Worm (Caenorhabditis elegans): ENCODE measurements around the gene R09D1.14.
A peak's percentile ranks its signal among the peaks of the same experiment; 100 is the strongest.

R09D1.14 gene

ce11 chrII:9412086-9412608 lies 47.2 kb downstream of the R09D1.14 start, which contains the start of gene arrd-3:
Gene arrd-3 (plus strand): TSS chrII:9412558.
- TF ChIP-seq nhr-43 (tag; optimal IDR thresholded peaks at IDR 0.05; ENCODE audit: poor library complexity, severe bottlenecking) (no peak), elt-2 (tag; optimal IDR thresholded peaks at IDR 0.05) (peak; percentile 73), pqm-1 (tag; optimal IDR thresholded peaks at IDR 0.05) (peak; percentile 87)

- TF ChIP-seq nhr-67 (tag; optimal IDR thresholded peaks at IDR 0.05) (no peak), lin-15B (tag; optimal IDR thresholded peaks at IDR 0.05) (no peak), egl-27 (tag; optimal IDR thresholded peaks at IDR 0.05) (no peak), nhr-77 (tag; optimal IDR thresholded peaks at IDR 0.05) (no peak), pha-4 (tag; optimal IDR thresholded peaks at IDR 0.05) (no peak), daf-12 (tag; optimal IDR thresholded peaks at IDR 0.05) (no peak), ceh-9 (tag; optimal IDR thresholded peaks at IDR 0.05) (no peak), pqm-1 (tag; optimal IDR thresholded peaks at IDR 0.05) (no peak), ztf-11 (tag; optimal IDR thresholded peaks at IDR 0.05) (no peak), ceh-16 (tag; optimal IDR thresholded peaks at IDR 0.05) (no peak)
Measured at ce11 chrII:9411497-9411896, 47.9 kb downstream of the R09D1.14 start, which contains the start of gene M176.9. Gene M176.9 (minus strand): TSS chrII:9411597.
